Fruit fly (Drosophila melanogaster) whole organism, embryonic: ENCODE results near the gene Tango5.

Source experiments
- BEAF-32 ChIP-seq: fragments of 200-800 bp; sonication (Bioruptor generic); optimal IDR thresholded peaks from 3 replicates; lab custom pipeline; 2017; ENCODE audit warnings: missing biosample characterization, missing genetic modification characterization, mild to moderate bottlenecking, moderate library complexity, missing genetic modification reagents
- Bgb ChIP-seq: fragments of 200-800 bp; sonication (Bioruptor generic); IDR thresholded peaks from 2 replicates; pipeline ENCODE4 v1.3.6; 2022; ENCODE audit warnings: missing biosample characterization, missing genetic modification characterization; ENCODE audit not compliant: partially characterized antibody
- CG10267 ChIP-seq: fragments of 200-800 bp; sonication (Bioruptor generic); optimal IDR thresholded peaks from 2 replicates; lab custom pipeline; 2018; ENCODE audit warnings: missing biosample characterization, mild to moderate bottlenecking, missing genetic modification characterization, moderate library complexity
- CG12391 ChIP-seq: fragments of 200-800 bp; sonication (Bioruptor generic); optimal IDR thresholded peaks from 3 replicates; lab custom pipeline; 2018; ENCODE audit warnings: missing biosample characterization, mild to moderate bottlenecking, missing genetic modification characterization, moderate library complexity
- CG14710 ChIP-seq: fragments of 200-800 bp; sonication (Bioruptor generic); optimal IDR thresholded peaks from 3 replicates; lab custom pipeline; 2019; ENCODE audit warnings: missing biosample characterization, mild to moderate bottlenecking, missing genetic modification characterization, moderate library complexity
- CG15514 ChIP-seq: fragments of 200-800 bp; sonication (Bioruptor generic); optimal IDR thresholded peaks from 3 replicates; lab custom pipeline; 2017; ENCODE audit warnings: missing biosample characterization, missing genetic modification characterization, mild to moderate bottlenecking, moderate library complexity, missing genetic modification reagents
- CG17568 ChIP-seq: fragments of 200-800 bp; sonication (Bioruptor generic); optimal IDR thresholded peaks from 2 replicates; lab custom pipeline; 2018; ENCODE audit warnings: missing biosample characterization, mild to moderate bottlenecking, missing genetic modification characterization, moderate library complexity
- CG31224 ChIP-seq: fragments of 200-800 bp; sonication (Bioruptor generic); IDR thresholded peaks from 2 replicates; pipeline ENCODE4 v1.3.6; 2022; ENCODE audit warnings: missing biosample characterization, missing genetic modification characterization
- CG34224 ChIP-seq: fragments of 200-800 bp; sonication (Bioruptor generic); IDR thresholded peaks from 3 replicates; pipeline ENCODE4 v1.3.6; 2022; ENCODE audit warnings: missing biosample characterization, missing genetic modification characterization; ENCODE audit not compliant: partially characterized antibody
- CG3995 ChIP-seq: fragments of 200-800 bp; sonication (Bioruptor generic); optimal IDR thresholded peaks from 3 replicates; lab custom pipeline; 2016; ENCODE audit warnings: missing biosample characterization, missing genetic modification characterization
- CG42726 ChIP-seq: fragments of 200-800 bp; sonication (Bioruptor generic); IDR thresholded peaks from 2 replicates; pipeline ENCODE4 v1.3.6; 2022; ENCODE audit warnings: missing biosample characterization, missing genetic modification characterization; ENCODE audit not compliant: partially characterized antibody
- CG5180 ChIP-seq: fragments of 200-800 bp; sonication (Bioruptor generic); optimal IDR thresholded peaks from 3 replicates; lab custom pipeline; 2017; ENCODE audit warnings: missing biosample characterization, missing genetic modification characterization, mild to moderate bottlenecking, moderate library complexity, missing genetic modification reagents
- CG6791 ChIP-seq: fragments of 200-800 bp; sonication (Bioruptor generic); IDR thresholded peaks from 3 replicates; pipeline ENCODE4 v1.3.6; 2022; ENCODE audit warnings: missing biosample characterization, missing genetic modification characterization; ENCODE audit not compliant: partially characterized antibody
- Dll ChIP-seq: fragments of 200-800 bp; sonication (Bioruptor generic); IDR thresholded peaks from 4 replicates; pipeline ENCODE4 v1.3.6; 2022; ENCODE audit warnings: missing biosample characterization, missing genetic modification characterization; ENCODE audit not compliant: partially characterized antibody
- Doc3 ChIP-seq: fragments of 200-800 bp; sonication (Bioruptor generic); IDR thresholded peaks from 3 replicates; pipeline ENCODE4 v1.3.6; 2022; ENCODE audit warnings: missing biosample characterization, missing genetic modification characterization; ENCODE audit not compliant: partially characterized antibody
- Dp ChIP-seq: fragments of 200-800 bp; sonication (Bioruptor generic); optimal IDR thresholded peaks from 2 replicates; lab custom pipeline; 2018; ENCODE audit warnings: missing biosample characterization, mild to moderate bottlenecking, missing genetic modification characterization, moderate library complexity
- ERR ChIP-seq: fragments of 200-800 bp; sonication (Bioruptor generic); optimal IDR thresholded peaks from 2 replicates; lab custom pipeline; 2016; ENCODE audit warnings: missing biosample characterization, missing genetic modification characterization
- HLH3B ChIP-seq: fragments of 200-800 bp; sonication (Bioruptor generic); IDR thresholded peaks from 2 replicates; pipeline ENCODE4 v1.3.6; 2022; ENCODE audit warnings: missing biosample characterization, missing genetic modification characterization
- HLH4C ChIP-seq: fragments of 200-800 bp; sonication (Bioruptor generic); IDR thresholded peaks from 3 replicates; pipeline ENCODE4 v1.3.6; 2022; ENCODE audit warnings: missing biosample characterization, missing genetic modification characterization; ENCODE audit not compliant: partially characterized antibody
- Lhr ChIP-seq: fragments of 200-800 bp; sonication (Bioruptor generic); optimal IDR thresholded peaks from 3 replicates; lab custom pipeline; 2017; ENCODE audit warnings: mild to moderate bottlenecking, missing biosample characterization, missing genetic modification reagents, missing genetic modification characterization
- Opbp ChIP-seq: fragments of 200-800 bp; sonication (Bioruptor generic); IDR thresholded peaks from 3 replicates; pipeline ENCODE4 v1.3.6; 2022; ENCODE audit warnings: missing biosample characterization, missing genetic modification characterization; ENCODE audit not compliant: partially characterized antibody
- Pdp1 ChIP-seq, 2 experiments: fragments of 200-800 bp; sonication (Bioruptor generic); optimal IDR thresholded peaks; 3 replicates each; lab custom pipeline; 2016; ENCODE audit warnings: missing biosample characterization in 2 of 2, missing genetic modification characterization in 2 of 2, mild to moderate bottlenecking in 1 of 2, moderate library complexity in 1 of 2
- Sry-δ ChIP-seq: fragments of 200-800 bp; sonication (Bioruptor generic); optimal IDR thresholded peaks from 2 replicates; lab custom pipeline; 2016; ENCODE audit warnings: missing biosample characterization, missing genetic modification characterization
- Stat92E ChIP-seq, 3 experiments: fragments of >200 bp in 2 of 3; fragments of 200-800 bp in 1 of 3; sonication (Bioruptor generic) in 1 of 3; optimal IDR thresholded peaks; 2 replicates each; lab custom pipeline; 2017 to 2019; ENCODE audit warnings: missing biosample characterization in 3 of 3, missing genetic modification characterization in 3 of 3, mild to moderate bottlenecking in 1 of 3, moderate library complexity in 1 of 3
- ato ChIP-seq: fragments of 200-800 bp; sonication (Bioruptor generic); IDR thresholded peaks from 2 replicates; pipeline ENCODE4 v1.3.6; 2022; ENCODE audit warnings: missing biosample characterization, missing genetic modification characterization; ENCODE audit not compliant: partially characterized antibody
- bigmax ChIP-seq: fragments of 200-800 bp; sonication (Bioruptor generic); optimal IDR thresholded peaks from 2 replicates; lab custom pipeline; 2018; ENCODE audit warnings: missing biosample characterization, mild to moderate bottlenecking, missing genetic modification characterization
- caup ChIP-seq: fragments of 200-800 bp; sonication (Bioruptor generic); optimal IDR thresholded peaks from 3 replicates; lab custom pipeline; 2017; ENCODE audit warnings: missing biosample characterization, mild to moderate bottlenecking, missing genetic modification characterization, moderate library complexity; ENCODE audit not compliant: severe bottlenecking
- chif ChIP-seq, 2 experiments: fragments of 200-800 bp; sonication (Bioruptor generic); optimal IDR thresholded peaks; 3 replicates each; lab custom pipeline; 2016; ENCODE audit warnings: missing biosample characterization in 2 of 2, missing genetic modification characterization in 2 of 2
- chinmo ChIP-seq: fragments of 200-800 bp; sonication (Bioruptor generic); IDR thresholded peaks from 4 replicates; pipeline ENCODE4 v1.3.6; 2022; ENCODE audit warnings: missing biosample characterization, missing genetic modification characterization; ENCODE audit not compliant: partially characterized antibody
- eve ChIP-seq, 2 experiments: fragments of >200 bp; optimal IDR thresholded peaks; 2 replicates each; lab custom pipeline; 2017; ENCODE audit warnings: missing biosample characterization in 2 of 2, missing genetic modification characterization in 2 of 2
- hb ChIP-seq: fragments of 200-800 bp; sonication (Bioruptor generic); IDR thresholded peaks from 3 replicates; pipeline ENCODE4 v1.3.6; 2022; ENCODE audit warnings: missing biosample characterization, missing genetic modification characterization; ENCODE audit not compliant: partially characterized antibody
- hbn ChIP-seq: fragments of 200-800 bp; sonication (Bioruptor generic); IDR thresholded peaks from 2 replicates; pipeline ENCODE4 v1.3.6; 2022; ENCODE audit warnings: missing biosample characterization, missing genetic modification characterization; ENCODE audit not compliant: partially characterized antibody
- knrl ChIP-seq: fragments of 200-800 bp; sonication (Bioruptor generic); IDR thresholded peaks from 3 replicates; pipeline ENCODE4 v1.3.6; 2022; ENCODE audit warnings: missing biosample characterization, missing genetic modification characterization; ENCODE audit not compliant: partially characterized antibody
- lilli ChIP-seq: fragments of 200-800 bp; sonication (Bioruptor generic); optimal IDR thresholded peaks from 3 replicates; lab custom pipeline; 2016; ENCODE audit warnings: missing biosample characterization, missing genetic modification characterization
- nerfin-2 ChIP-seq: fragments of 200-800 bp; sonication (Bioruptor generic); IDR thresholded peaks from 2 replicates; pipeline ENCODE4 v1.3.6; 2022; ENCODE audit warnings: missing biosample characterization, missing genetic modification characterization; ENCODE audit not compliant: partially characterized antibody
- pb ChIP-seq: fragments of 200-800 bp; sonication (Bioruptor generic); optimal IDR thresholded peaks from 3 replicates; lab custom pipeline; 2016; ENCODE audit warnings: missing biosample characterization, missing genetic modification characterization
- phol ChIP-seq: fragments of 200-800 bp; sonication (Bioruptor generic); optimal IDR thresholded peaks from 3 replicates; lab custom pipeline; 2018; ENCODE audit warnings: missing biosample characterization, mild to moderate bottlenecking, missing genetic modification characterization, moderate library complexity
- pzg ChIP-seq: fragments of 200-800 bp; sonication (Bioruptor generic); optimal IDR thresholded peaks from 3 replicates; lab custom pipeline; 2018; ENCODE audit warnings: missing biosample characterization, mild to moderate bottlenecking, missing genetic modification characterization, moderate library complexity
- scrt ChIP-seq: fragments of 200-800 bp; sonication (Bioruptor generic); optimal IDR thresholded peaks from 2 replicates; lab custom pipeline; 2018; ENCODE audit warnings: missing biosample characterization, mild to moderate bottlenecking, missing genetic modification characterization, moderate library complexity
- sens ChIP-seq: fragments of 200-800 bp; sonication (Bioruptor generic); peaks from one replicate; lab custom pipeline; 2016; ENCODE audit warnings: missing biosample characterization, missing genetic modification characterization
- sna ChIP-seq: fragments of 200-800 bp; sonication (Bioruptor generic); IDR thresholded peaks from 2 replicates; pipeline ENCODE4 v1.3.6; 2022; ENCODE audit warnings: missing biosample characterization, missing genetic modification characterization; ENCODE audit not compliant: partially characterized antibody
- ttk ChIP-seq: fragments of 200-800 bp; sonication (Bioruptor generic); IDR thresholded peaks from 2 replicates; pipeline ENCODE4 v2.1.2; 2022; ENCODE audit warnings: missing biosample characterization, missing genetic modification characterization
- unc-4 ChIP-seq: fragments of 200-800 bp; sonication (Bioruptor generic); IDR thresholded peaks from 2 replicates; pipeline ENCODE4 v1.3.6; 2022; ENCODE audit warnings: missing biosample characterization, missing genetic modification characterization; ENCODE audit not compliant: partially characterized antibody
- vnd ChIP-seq: fragments of 200-800 bp; sonication (Bioruptor generic); IDR thresholded peaks from 3 replicates; pipeline ENCODE4 v1.3.6; 2022; ENCODE audit warnings: missing biosample characterization, missing genetic modification characterization; ENCODE audit not compliant: partially characterized antibody
- wdn ChIP-seq: fragments of 200-800 bp; sonication (Bioruptor generic); IDR thresholded peaks from 2 replicates; pipeline ENCODE4 v1.3.6; 2022; ENCODE audit warnings: missing biosample characterization, missing genetic modification characterization

Gene Tango5

DNA sequence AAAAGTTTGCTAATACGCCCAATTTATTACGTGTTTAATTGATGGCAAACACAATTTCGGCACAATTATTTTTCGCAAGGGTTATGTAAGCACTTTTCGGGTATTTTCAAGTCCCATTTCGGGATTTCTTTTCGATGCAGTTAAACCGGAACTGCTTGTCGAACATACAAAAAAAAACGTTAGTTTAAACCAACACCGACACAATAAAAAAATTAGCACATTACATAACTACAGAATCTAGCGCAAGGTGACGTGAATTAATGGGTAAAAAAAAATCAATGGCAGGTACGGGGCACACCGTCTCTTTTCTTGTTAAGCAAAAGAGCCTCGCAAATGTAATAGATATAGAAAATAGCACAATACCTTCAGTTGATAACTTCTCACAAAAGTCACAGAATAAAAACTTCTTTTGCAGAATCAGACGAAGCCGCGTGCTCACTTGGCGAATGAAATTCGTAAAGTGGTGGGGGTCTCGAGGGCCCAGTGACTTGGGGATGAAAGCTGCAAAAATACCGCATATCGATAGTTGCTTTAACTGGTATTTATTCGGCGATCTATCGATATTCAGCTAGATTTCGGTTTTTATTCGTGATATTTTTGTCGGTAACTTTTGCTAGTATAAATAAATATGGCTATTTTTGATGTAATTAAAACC is 22.4 kb upstream of the Tango5 start, which contains the start of the genes Ant2 and sesB (continued):
- TF ChIP-seq Opbp (GFP tag; lab: Robert Waterston, UW) (peak; percentile 84), CG5180 (no peak), CG14710 (tag; lab: Kevin White, UChicago) (peak; percentile 2), Doc3 (GFP tag; lab: Robert Waterston, UW) (peak; percentile 59), CG6791 (GFP tag; lab: Robert Waterston, UW) (peak; percentile 77), CG3995 (GFP tag; lab: Kevin White, UChicago) (peak; percentile 93), nerfin-2 (GFP tag; lab: Robert Waterston, UW) (no peak), unc-4 (GFP tag; lab: Robert Waterston, UW) (peak; percentile 75), HLH3B (GFP tag; lab: Robert Waterston, UW) (no peak), hb (GFP tag; lab: Robert Waterston, UW) (peak; percentile 64; the same call in 1 of the 3 replicates), Dll (peak; percentile 80), lilli (GFP tag; lab: Kevin White, UChicago) (peak; percentile 60), pzg (peak; percentile 75), ttk (GFP tag; lab: Robert Waterston, UW) (no peak), CG34224 (peak; percentile 43), eve (GFP tag; optimal IDR thresholded peaks at IDR 0.05; lab: Kevin White, UChicago) (peak in 1 of 2 experiments; percentile 59), CG10267 (tag; lab: Kevin White, UChicago) (peak; percentile 0), bigmax (GFP tag; lab: Kevin White, UChicago) (peak; percentile 30), pb (GFP tag; lab: Kevin White, UChicago) (no peak), CG31224 (GFP tag; lab: Robert Waterston, UW) (no peak), scrt (GFP tag; lab: Kevin White, UChicago) (peak; percentile 5), ato (GFP tag; lab: Robert Waterston, UW) (peak; percentile 46), CG15514 (GFP tag; lab: Kevin White, UChicago) (peak; percentile 43), sens (peak; percentile 78), CG17568 (GFP tag; lab: Kevin White, UChicago) (peak; percentile 38), Bgb (peak; percentile 83), caup (GFP tag; lab: Kevin White, UChicago) (no peak), ERR (peak; percentile 37), Pdp1 (GFP tag; optimal IDR thresholded peaks at IDR 0.05; lab: Kevin White, UChicago) (peak in 1 of 2 experiments; percentile 96), CG42726 (GFP tag; lab: Robert Waterston, UW) (peak; percentile 68; the same call in 1 of the 2 replicates), Stat92E (GFP tag; optimal IDR thresholded peaks at IDR 0.05; lab: Kevin White, UChicago) (peak in 1 of 3 experiments; percentile 46), knrl (GFP tag; lab: Robert Waterston, UW) (peak; percentile 76), chinmo (peak; percentile 39; the same call in 1 of the 4 replicates), vnd (GFP tag; lab: Robert Waterston, UW) (peak; percentile 71), HLH4C (GFP tag; lab: Robert Waterston, UW) (peak; percentile 43; the same call in 2 of the 3 replicates), Dp (GFP tag; lab: Kevin White, UChicago) (peak; percentile 13), hbn (peak; percentile 71), wdn (GFP tag; lab: Robert Waterston, UW) (0 out of 2 replicates have a peak, but pooled peaks have one; percentile 12), BEAF-32 (peak; percentile 81), Lhr (GFP tag; lab: Kevin White, UChicago) (peak; percentile 27), Sry-δ (GFP tag; lab: Kevin White, UChicago) (peak; percentile 80), CG12391 (tag; lab: Kevin White, UChicago) (peak; percentile 3), phol (peak; percentile 26), sna (peak; percentile 66; the same call in 1 of the 2 replicates), chif (GFP tag; optimal IDR thresholded peaks at IDR 0.05; lab: Kevin White, UChicago) (no peak)
